Fruit fly (Drosophila melanogaster) whole organism, wandering third instar larva: ENCODE data around the gene CG10470.

Source experiments
- Myc ChIP-seq: fragments of >200 bp; optimal IDR thresholded peaks from 2 replicates; lab custom pipeline; 2017
- N ChIP-seq: fragments of >200 bp; optimal IDR thresholded peaks from 2 replicates; lab custom pipeline; 2018; ENCODE audit warnings: missing biosample characterization, missing external identifiers, missing genetic modification characterization
- dl ChIP-seq, 2 experiments: fragments of 175-275, 200-275 bp in 1 of 2; fragments of 200-275 bp in 1 of 2; sonication (Bioruptor generic); optimal IDR thresholded peaks; lab custom pipeline; 2018; ENCODE audit warnings: mild to moderate bottlenecking in 2 of 2, missing biosample characterization in 2 of 2, missing genetic modification characterization in 2 of 2, moderate library complexity in 2 of 2; ENCODE audit not compliant: partially characterized antibody in 2 of 2, insufficient read depth in 1 of 2
- psq ChIP-seq: fragments of 200-800 bp; sonication (Bioruptor generic); optimal IDR thresholded peaks from 3 replicates; lab custom pipeline; 2017; ENCODE audit warnings: missing biosample characterization, mild to moderate bottlenecking, missing genetic modification characterization, moderate library complexity
- rgr ChIP-seq: fragments of 200-800 bp; sonication (Bioruptor generic); optimal IDR thresholded peaks from 3 replicates; lab custom pipeline; 2016; ENCODE audit warnings: missing biosample characterization, mild to moderate bottlenecking, missing genetic modification characterization
- usp ChIP-seq: fragments of >200 bp; optimal IDR thresholded peaks from 2 replicates; lab custom pipeline; 2017; ENCODE audit warnings: missing biosample characterization, missing genetic modification characterization

DNA sequence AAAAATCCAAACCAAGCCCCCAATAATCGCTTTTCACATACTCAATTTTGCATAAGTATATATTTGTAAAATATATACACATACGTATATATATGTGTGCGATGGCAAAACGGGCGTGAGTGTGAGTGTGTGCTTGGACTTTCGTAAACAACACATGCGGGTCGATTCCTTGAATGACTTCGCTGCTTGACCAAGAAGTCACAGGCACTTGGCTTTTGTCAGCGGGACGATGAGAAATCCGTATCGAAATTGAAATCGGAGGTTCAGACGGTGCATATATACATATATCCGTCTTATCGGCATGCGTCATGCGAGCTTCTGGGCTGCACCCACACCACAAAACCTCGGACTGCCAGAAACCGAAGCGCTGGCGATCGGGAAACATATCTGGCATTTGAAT is 13.9 kb upstream of the CG10470 start:
- no peak for TF ChIP-seq psq (GFP tag; lab: Kevin White, UChicago)
- TF ChIP-seq usp (GFP tag; lab: Kevin White, UChicago), result no peak
- TF ChIP-seq rgr (GFP tag; lab: Kevin White, UChicago), result no peak
- no peak for TF ChIP-seq N (GFP tag; lab: Kevin White, UChicago)
- no peak for TF ChIP-seq Myc (lab: Kevin White, UChicago)
- TF ChIP-seq dl (GFP tag; optimal IDR thresholded peaks at IDR 0.05; lab: Kevin White, UChicago; ENCODE audit: insufficient read depth in 1 of 2, partially characterized antibody in 2 of 2), result no peak
